Fruit fly (Drosophila melanogaster) whole organism, adult: Measurements from ENCODE around the gene sr.
A peak's percentile ranks its signal among the peaks of the same experiment; 100 is the strongest.

Experiments
- CG11617 ChIP-seq: fragments of 200-800 bp; sonication (Bioruptor generic); optimal IDR thresholded peaks from 2 replicates; lab custom pipeline; 2017; ENCODE audit warnings: mild to moderate bottlenecking, missing biosample characterization, missing genetic modification reagents, missing genetic modification characterization
- CG12768 ChIP-seq: fragments of 200-800 bp; sonication (Bioruptor generic); optimal IDR thresholded peaks from 2 replicates; lab custom pipeline; 2017; ENCODE audit warnings: missing biosample characterization, missing genetic modification characterization, mild to moderate bottlenecking, moderate library complexity, missing genetic modification reagents
- CG14711 ChIP-seq: fragments of 200-800 bp; sonication (Bioruptor generic); optimal IDR thresholded peaks from 2 replicates; lab custom pipeline; 2018; ENCODE audit warnings: missing biosample characterization, mild to moderate bottlenecking, missing genetic modification characterization, moderate library complexity
- CG1620 ChIP-seq: fragments of 200-800 bp; sonication (Bioruptor generic); optimal IDR thresholded peaks from 2 replicates; lab custom pipeline; 2016; ENCODE audit warnings: missing biosample characterization, missing genetic modification characterization
- CG33017 ChIP-seq: fragments of 200-800 bp; sonication (Bioruptor generic); optimal IDR thresholded peaks from 2 replicates; lab custom pipeline; 2018; ENCODE audit warnings: missing biosample characterization, mild to moderate bottlenecking, missing genetic modification characterization, moderate library complexity
- CG5204 ChIP-seq: fragments of 200-800 bp; sonication (Bioruptor generic); optimal IDR thresholded peaks from 2 replicates; lab custom pipeline; 2016; ENCODE audit warnings: missing biosample characterization, missing genetic modification characterization
- CG7045 ChIP-seq: fragments of 200-800 bp; sonication (Bioruptor generic); optimal IDR thresholded peaks from 2 replicates; lab custom pipeline; 2017; ENCODE audit warnings: missing biosample characterization, mild to moderate bottlenecking, missing genetic modification characterization
- CG7101 ChIP-seq: fragments of 200-800 bp; sonication (Bioruptor generic); optimal IDR thresholded peaks from 2 replicates; lab custom pipeline; 2018; ENCODE audit warnings: missing biosample characterization, mild to moderate bottlenecking, missing genetic modification characterization, moderate library complexity
- Clk ChIP-seq: fragments of 200-800 bp; sonication (Bioruptor generic); optimal IDR thresholded peaks from 2 replicates; lab custom pipeline; 2017; ENCODE audit warnings: missing biosample characterization, missing genetic modification characterization
- Crg-1 ChIP-seq: fragments of 200-800 bp; sonication (Bioruptor generic); optimal IDR thresholded peaks from 2 replicates; lab custom pipeline; 2016; ENCODE audit warnings: missing biosample characterization, missing genetic modification characterization
- Hr96 ChIP-seq: fragments of 200-800 bp; sonication (Bioruptor generic); optimal IDR thresholded peaks from 2 replicates; lab custom pipeline; 2016; ENCODE audit warnings: missing biosample characterization, missing genetic modification characterization
- Mnt ChIP-seq: fragments of 200-800 bp; sonication (Bioruptor generic); optimal IDR thresholded peaks from 2 replicates; lab custom pipeline; 2016; ENCODE audit warnings: missing biosample characterization, mild to moderate bottlenecking, missing genetic modification characterization
- bab1 ChIP-seq: fragments of 200-800 bp; sonication (Bioruptor generic); optimal IDR thresholded peaks from 3 replicates; lab custom pipeline; 2019; ENCODE audit warnings: missing biosample characterization, mild to moderate bottlenecking, missing genetic modification characterization, moderate library complexity
- cic ChIP-seq: fragments of 200-800 bp; sonication (Bioruptor generic); optimal IDR thresholded peaks from 2 replicates; lab custom pipeline; 2017; ENCODE audit warnings: missing biosample characterization, mild to moderate bottlenecking, missing genetic modification characterization, moderate library complexity
- cnc ChIP-seq, 2 experiments: fragments of >200 bp; optimal IDR thresholded peaks; 2 replicates each; lab custom pipeline; 2017
- kay ChIP-seq: fragments of 200-800 bp; sonication (Bioruptor generic); peaks from one replicate; lab custom pipeline; 2016; ENCODE audit warnings: missing biosample characterization, missing genetic modification characterization, borderline replicate concordance
- ovo ChIP-seq: fragments of 200-800 bp; sonication (Bioruptor generic); optimal IDR thresholded peaks from 2 replicates; lab custom pipeline; 2016; ENCODE audit warnings: missing biosample characterization, missing genetic modification characterization
- pad ChIP-seq: fragments of 200-800 bp; sonication (Bioruptor generic); optimal IDR thresholded peaks from 3 replicates; lab custom pipeline; 2017; ENCODE audit warnings: missing biosample characterization, missing genetic modification characterization, mild to moderate bottlenecking, moderate library complexity, missing genetic modification reagents
- tj ChIP-seq: fragments of 200-800 bp; sonication (Bioruptor generic); optimal IDR thresholded peaks from 3 replicates; lab custom pipeline; 2017; ENCODE audit warnings: missing biosample characterization, mild to moderate bottlenecking, missing genetic modification characterization, moderate library complexity
- toe ChIP-seq: fragments of 200-800 bp; sonication (Bioruptor generic); optimal IDR thresholded peaks from 2 replicates; lab custom pipeline; 2016; ENCODE audit warnings: missing biosample characterization, missing genetic modification characterization

Gene sr

dm6 chr3R:18058401-18058800, 32.2 kb upstream of the sr start:
- TF ChIP-seq tj: no peak

dm6 chr3R:18060551-18060950, 30.1 kb upstream of the sr start:
- TF ChIP-seq toe (GFP tag; lab: Kevin White, UChicago) (no peak), CG1620 (GFP tag; lab: Kevin White, UChicago) (no peak), CG7101 (tag; lab: Kevin White, UChicago) (no peak)

- TF ChIP-seq CG12768 (GFP tag; lab: Kevin White, UChicago) (no peak), pad (GFP tag; lab: Kevin White, UChicago) (peak; percentile 92)
Measured at dm6 chr3R:18063168-18063792, 27.3 kb upstream of the sr start.

dm6 chr3R:18064369-18064768, 26.2 kb upstream of the sr start:
- no peak for TF ChIP-seq CG33017 (tag; lab: Kevin White, UChicago)
- TF ChIP-seq Hr96 (GFP tag; lab: Kevin White, UChicago): no peak
- no peak for TF ChIP-seq CG14711 (tag; lab: Kevin White, UChicago)
- TF ChIP-seq CG5204 (GFP tag; lab: Kevin White, UChicago): no peak
- no peak for TF ChIP-seq Crg-1 (GFP tag; lab: Kevin White, UChicago)
- no peak for TF ChIP-seq Mnt (GFP tag; lab: Kevin White, UChicago)
- no peak for TF ChIP-seq CG11617 (GFP tag; lab: Kevin White, UChicago)
- no peak for TF ChIP-seq ovo (GFP tag; lab: Kevin White, UChicago)
- TF ChIP-seq CG7101 (tag; lab: Kevin White, UChicago): no peak
- no peak for TF ChIP-seq cnc (optimal IDR thresholded peaks at IDR 0.05; lab: Kevin White, UChicago)
- no peak for TF ChIP-seq CG1620 (GFP tag; lab: Kevin White, UChicago)
- no peak for TF ChIP-seq CG7045 (GFP tag; lab: Kevin White, UChicago)
- TF ChIP-seq Clk (GFP tag; lab: Kevin White, UChicago): no peak
- no peak for TF ChIP-seq bab1 (GFP tag; lab: Kevin White, UChicago)
- no peak for TF ChIP-seq CG12768 (GFP tag; lab: Kevin White, UChicago)
- TF ChIP-seq pad (GFP tag; lab: Kevin White, UChicago): no peak
- no peak for TF ChIP-seq cic (GFP tag; lab: Kevin White, UChicago)
- TF ChIP-seq tj: no peak
- no peak for TF ChIP-seq toe (GFP tag; lab: Kevin White, UChicago)

- TF ChIP-seq bab1 (GFP tag; lab: Kevin White, UChicago): no peak
- no peak for TF ChIP-seq kay (GFP tag; lab: Kevin White, UChicago)
Measured at dm6 chr3R:18067930-18068329, 22.7 kb upstream of the sr start.

- TF ChIP-seq tj (no peak), CG1620 (GFP tag; lab: Kevin White, UChicago) (no peak), CG14711 (tag; lab: Kevin White, UChicago) (no peak), Mnt (GFP tag; lab: Kevin White, UChicago) (no peak)
Measured at dm6 chr3R:18072982-18073381, 17.6 kb upstream of the sr start.

dm6 chr3R:18075015-18075414, 15.6 kb upstream of the sr start:
- TF ChIP-seq CG1620 (GFP tag; lab: Kevin White, UChicago) (no peak), toe (GFP tag; lab: Kevin White, UChicago) (no peak), CG5204 (GFP tag; lab: Kevin White, UChicago) (no peak), pad (GFP tag; lab: Kevin White, UChicago) (no peak), Mnt (GFP tag; lab: Kevin White, UChicago) (no peak)

- TF ChIP-seq pad (GFP tag; lab: Kevin White, UChicago) (no peak), tj (no peak), bab1 (GFP tag; lab: Kevin White, UChicago) (no peak), cic (GFP tag; lab: Kevin White, UChicago) (no peak), kay (GFP tag; lab: Kevin White, UChicago) (no peak), Mnt (GFP tag; lab: Kevin White, UChicago) (no peak), CG33017 (tag; lab: Kevin White, UChicago) (no peak), CG7045 (GFP tag; lab: Kevin White, UChicago) (no peak), Crg-1 (GFP tag; lab: Kevin White, UChicago) (no peak), cnc (optimal IDR thresholded peaks at IDR 0.05; lab: Kevin White, UChicago) (no peak)
Measured at dm6 chr3R:18078060-18078459, 12.5 kb upstream of the sr start.
